Fruit fly (Drosophila melanogaster) Kc167 (cell line): ENCODE measurements around the gene VGlut.

Experiments
- Myc ChIP-seq: fragments of >200 bp; optimal IDR thresholded peaks from 2 replicates; lab custom pipeline; 2017; ENCODE audit warnings: missing external identifiers
- Sin3A ChIP-seq: fragments of >200 bp; optimal IDR thresholded peaks from 2 replicates; lab custom pipeline; 2018; ENCODE audit warnings: missing external identifiers
- h ChIP-seq: fragments of >200 bp; optimal IDR thresholded peaks from 3 replicates; lab custom pipeline; 2018; ENCODE audit warnings: missing external identifiers
- insv ChIP-seq: fragments of >200 bp; optimal IDR thresholded peaks from 3 replicates; lab custom pipeline; 2018; ENCODE audit warnings: missing external identifiers
- psq ChIP-seq: fragments of >200 bp; optimal IDR thresholded peaks from 2 replicates; lab custom pipeline; 2017; ENCODE audit warnings: missing external identifiers

DNA sequence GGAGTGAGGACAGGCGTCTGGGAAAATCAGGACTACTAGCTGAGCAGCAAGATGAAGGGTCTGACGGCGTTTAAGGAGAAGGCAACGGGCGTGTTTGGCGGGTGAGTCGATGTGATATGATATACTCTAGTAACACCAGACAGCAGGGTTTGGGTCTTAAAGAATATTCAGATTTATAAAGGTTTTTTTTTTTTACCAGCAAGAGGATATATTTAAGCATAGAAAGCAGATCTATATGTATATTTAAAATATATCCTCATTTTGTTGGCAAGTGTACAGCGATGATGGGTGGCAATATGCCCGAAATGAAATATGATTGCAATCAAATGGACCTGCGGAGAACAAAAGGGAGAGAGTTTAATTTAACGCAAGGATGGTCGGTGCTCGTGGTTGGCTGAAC lies 2.1 kb downstream of the VGlut start:
- TF ChIP-seq insv (lab: Kevin White, UChicago) = no peak
- no peak for TF ChIP-seq psq
- TF ChIP-seq h = no peak
- no peak for TF ChIP-seq Myc (lab: Kevin White, UChicago)
- no peak for TF ChIP-seq Sin3A
